Worm (Caenorhabditis elegans): ENCODE results near the gene npp-23.

DNA sequence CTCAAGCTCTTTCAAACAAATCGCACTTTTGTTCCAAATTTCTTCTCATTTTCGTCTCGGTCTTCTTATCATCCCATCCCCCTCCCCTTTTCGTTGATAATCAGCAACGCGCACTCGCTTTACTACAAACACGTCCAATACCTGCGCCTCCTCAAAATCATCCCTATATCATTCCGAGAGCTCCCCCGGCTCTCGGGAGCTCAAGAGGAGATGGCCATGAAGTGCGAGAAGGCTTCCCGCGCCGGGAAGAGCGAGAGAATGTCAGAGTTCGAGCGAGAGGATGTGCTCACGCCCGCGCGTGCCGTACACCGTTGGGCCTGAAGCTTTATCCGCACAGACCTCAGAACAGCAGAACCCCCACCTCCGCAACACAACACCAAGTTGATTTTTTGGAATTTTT, 18.7 kb downstream of the npp-23 start:
- TF ChIP-seq nhr-237 (tag; optimal IDR thresholded peaks at IDR 0.05) (no peak), egl-27 (tag; optimal IDR thresholded peaks at IDR 0.05) (no peak), aly-2 (tag; optimal IDR thresholded peaks at IDR 0.05) (no peak), ztf-11 (tag; optimal IDR thresholded peaks at IDR 0.05) (no peak), D1046.2 (GFP tag; IDR thresholded peaks at IDR 0.05) (no peak), dmd-8 (GFP tag; IDR thresholded peaks at IDR 0.05) (0 out of 2 replicates have a peak, but pooled peaks have one; percentile 57), jun-1 (tag; optimal IDR thresholded peaks at IDR 0.05) (no peak), F10B5.3 (tag; optimal IDR thresholded peaks at IDR 0.05) (no peak), unc-62 (GFP tag; optimal IDR thresholded peaks at IDR 0.05 in 1 of 2) (no peak), unc-62 (tag; optimal IDR thresholded peaks at IDR 0.05) (no peak), hlh-30 (tag; optimal IDR thresholded peaks at IDR 0.05; ENCODE audit: insufficient read depth) (no peak), mep-1 (tag; optimal IDR thresholded peaks at IDR 0.05) (no peak), zag-1 (tag; optimal IDR thresholded peaks at IDR 0.05) (no peak)

Data from whole organism, L4 larva.